Fruit fly (Drosophila melanogaster) Kc167 (cell line): Measurements from ENCODE around the gene CG14105.

Experiments
- Myc ChIP-seq: fragments of >200 bp; optimal IDR thresholded peaks from 2 replicates; lab custom pipeline; 2017; ENCODE audit warnings: missing external identifiers
- Sin3A ChIP-seq: fragments of >200 bp; optimal IDR thresholded peaks from 2 replicates; lab custom pipeline; 2018; ENCODE audit warnings: missing external identifiers
- h ChIP-seq: fragments of >200 bp; optimal IDR thresholded peaks from 3 replicates; lab custom pipeline; 2018; ENCODE audit warnings: missing external identifiers
- insv ChIP-seq: fragments of >200 bp; optimal IDR thresholded peaks from 3 replicates; lab custom pipeline; 2018; ENCODE audit warnings: missing external identifiers
- psq ChIP-seq: fragments of >200 bp; optimal IDR thresholded peaks from 2 replicates; lab custom pipeline; 2017; ENCODE audit warnings: missing external identifiers
- ttk ChIP-seq: sonication (Bioruptor generic); optimal IDR thresholded peaks from 2 replicates; lab custom pipeline; 2017; ENCODE audit warnings: missing external identifiers

Gene CG14105

DNA sequence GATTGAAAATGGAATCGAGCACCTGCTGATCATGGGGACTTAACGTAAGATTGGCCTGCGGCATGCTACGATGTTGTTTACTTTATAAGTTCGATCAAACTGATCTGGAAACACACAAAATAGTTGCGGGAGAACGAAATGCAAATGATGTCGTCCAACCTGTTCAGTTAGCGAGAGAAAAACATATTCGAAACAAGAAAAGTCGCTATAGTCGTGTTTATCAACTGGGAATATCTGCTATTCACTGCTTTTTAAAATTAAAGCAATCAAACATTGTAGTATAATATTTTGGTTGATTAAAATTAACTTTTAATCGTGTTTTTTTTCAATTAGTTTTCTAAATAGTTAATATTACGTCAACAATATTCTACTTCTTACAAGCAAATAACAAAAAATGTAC is at the start of gene CG14105:
Gene CG14105, minus strand, starts transcription at position 101 of the 400 bp plus-strand sequence.
- no peak for TF ChIP-seq Myc
- TF ChIP-seq Sin3A (lab: Kevin White, UChicago) = no peak
- TF ChIP-seq insv (lab: Kevin White, UChicago) = no peak
- TF ChIP-seq h = no peak
- TF ChIP-seq ttk (lab: Kevin White, UChicago) = no peak
- TF ChIP-seq psq (lab: Kevin White, UChicago) = no peak

dm6 chr3L:13476070-13476469 is 49.6 kb upstream of the CG14105 start:
- TF ChIP-seq Myc (no peak), Sin3A (lab: Kevin White, UChicago) (no peak)

- TF ChIP-seq h = no peak
- no peak for TF ChIP-seq insv (lab: Kevin White, UChicago)
- no peak for TF ChIP-seq psq (lab: Kevin White, UChicago)
- TF ChIP-seq Sin3A (lab: Kevin White, UChicago) = no peak
- TF ChIP-seq Myc = no peak
- TF ChIP-seq ttk (lab: Kevin White, UChicago) = no peak
These were observed 48.1 kb upstream of the CG14105 start, which contains the start of gene CG10089 for dm6 chr3L:13474607-13475006. CG10089 (minus strand) TSS chr3L:13474787.

DNA sequence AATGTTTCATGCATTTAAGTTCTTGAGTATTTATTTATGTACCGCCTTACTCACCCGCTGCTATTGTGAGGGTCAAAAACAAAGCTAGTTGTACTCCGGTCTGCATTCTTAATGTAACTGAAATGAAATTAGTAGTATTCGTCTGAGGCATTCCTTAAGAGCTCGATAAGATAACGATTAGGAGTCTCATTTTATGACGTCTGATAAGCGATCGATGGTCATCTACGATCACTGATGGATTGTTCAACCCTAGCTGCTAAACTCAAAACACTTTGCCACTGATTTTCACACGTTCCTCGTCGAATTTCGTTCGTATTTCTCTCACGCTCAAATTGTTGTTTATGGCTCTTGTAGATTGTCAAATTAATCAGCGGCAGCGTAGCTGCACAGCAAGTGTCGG is 30.7 kb upstream of the CG14105 start, which contains the start of gene CG10116:
Gene CG10116, minus strand, starts transcription at position 106 of the 400 bp plus-strand sequence.
- TF ChIP-seq Myc (no peak), insv (lab: Kevin White, UChicago) (no peak), Sin3A (lab: Kevin White, UChicago) (no peak), h (no peak)

DNA sequence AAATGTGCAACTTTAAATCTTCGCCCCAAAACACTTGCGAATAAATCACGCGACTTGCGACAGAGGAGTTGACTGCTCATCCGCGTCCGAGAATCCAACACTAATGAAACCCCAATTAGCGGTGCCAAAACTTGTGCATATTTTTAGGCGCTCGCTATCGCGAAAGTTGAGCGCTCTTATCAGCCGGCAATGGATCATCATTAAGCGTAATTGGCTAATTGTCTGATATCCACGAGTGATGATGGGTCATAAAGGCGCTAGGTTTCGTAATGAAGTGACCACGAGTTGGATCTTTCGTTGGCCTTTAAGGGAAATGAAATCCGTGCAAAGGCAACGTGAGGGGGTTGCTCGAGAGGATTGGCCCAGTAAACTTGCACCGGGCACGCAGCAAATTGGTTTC is 28.3 kb upstream of the CG14105 start:
- TF ChIP-seq Sin3A (lab: Kevin White, UChicago) (no peak), psq (lab: Kevin White, UChicago) (no peak), Myc (no peak), ttk (lab: Kevin White, UChicago) (no peak), h (no peak), insv (lab: Kevin White, UChicago) (no peak)

DNA sequence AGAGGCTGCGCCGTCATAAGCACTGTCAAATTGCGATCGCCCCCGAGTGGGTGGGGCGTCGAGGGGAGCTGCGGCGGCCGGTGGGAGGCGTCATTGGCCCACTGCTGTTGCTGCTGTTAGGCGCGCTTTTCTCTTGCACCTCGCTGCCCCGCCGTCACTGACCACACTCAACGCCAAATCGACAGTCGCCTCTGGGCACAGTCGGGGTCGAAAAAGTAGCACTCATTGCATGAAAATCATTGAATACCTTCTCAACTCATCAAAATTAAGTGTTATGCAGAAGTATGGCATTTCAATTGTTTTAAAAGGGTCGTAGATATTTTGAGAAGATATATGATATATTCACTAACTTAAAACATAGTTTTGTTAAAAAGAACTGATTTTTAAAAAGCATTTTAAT is 25.8 kb upstream of the CG14105 start:
- TF ChIP-seq Myc = no peak
- no peak for TF ChIP-seq insv (lab: Kevin White, UChicago)
- TF ChIP-seq h = no peak

DNA sequence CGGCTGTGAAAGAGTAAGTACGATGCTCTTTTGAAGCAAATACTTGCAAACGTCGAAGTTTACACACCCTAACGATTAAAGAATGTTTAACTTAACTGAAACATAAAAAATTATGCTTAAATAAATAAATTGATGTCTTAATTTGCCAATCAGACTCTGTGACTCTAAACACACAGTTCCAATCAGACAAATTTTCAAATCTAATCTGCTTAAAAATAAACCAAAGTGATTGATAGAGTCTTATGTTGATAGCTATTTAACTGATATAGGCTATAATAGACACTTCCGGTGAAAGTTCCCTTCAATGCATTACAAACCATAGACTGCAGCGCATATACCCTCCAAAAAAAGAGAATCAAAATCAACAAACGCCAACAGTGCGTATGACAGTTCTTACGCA is 25.1 kb upstream of the CG14105 start:
- TF ChIP-seq Sin3A (lab: Kevin White, UChicago) (no peak), psq (lab: Kevin White, UChicago) (no peak), ttk (lab: Kevin White, UChicago) (no peak), Myc (no peak), h (no peak), insv (lab: Kevin White, UChicago) (no peak)

DNA sequence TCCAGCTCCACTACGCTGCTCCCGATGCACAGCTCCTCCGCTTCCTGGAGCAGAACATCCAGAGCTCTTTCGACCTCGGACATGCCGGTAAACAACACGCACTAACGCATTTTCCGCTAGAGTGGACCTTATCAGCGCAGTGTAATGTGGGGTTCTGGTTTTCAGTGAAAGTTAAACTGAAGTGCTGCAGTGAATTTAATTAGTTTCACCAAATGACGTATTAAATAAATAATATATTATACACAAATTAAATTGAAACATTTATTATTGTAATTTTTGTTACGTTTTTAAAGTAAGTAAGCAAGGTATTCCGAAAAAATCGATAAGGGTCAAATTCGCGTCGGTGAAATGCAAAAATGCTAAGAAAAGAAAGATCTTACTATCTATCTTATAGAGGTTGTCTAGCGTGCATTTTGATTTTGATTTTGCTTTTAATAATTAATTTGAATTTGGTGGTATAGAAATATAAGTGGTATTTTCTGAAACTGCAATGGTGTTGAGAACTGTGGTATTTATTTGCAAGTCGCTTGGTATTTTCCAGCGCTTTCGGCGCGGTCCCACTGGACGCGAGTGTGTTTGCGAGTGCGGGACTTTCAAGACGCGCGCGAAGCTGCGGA is 23.8 kb upstream of the CG14105 start, which contains the start of the genes JMJD7 and CG10738:
Gene JMJD7, minus strand, starts transcription at position 107 of the 617 bp plus-strand sequence.
Gene CG10738, plus strand, starts transcription at position 594 of the 617 bp plus-strand sequence.
- TF ChIP-seq Myc = no peak
- TF ChIP-seq psq (lab: Kevin White, UChicago) = no peak
- no peak for TF ChIP-seq Sin3A (lab: Kevin White, UChicago)
- no peak for TF ChIP-seq h
- no peak for TF ChIP-seq ttk (lab: Kevin White, UChicago)
- no peak for TF ChIP-seq insv (lab: Kevin White, UChicago)

dm6 chr3L:13442400-13442799 is 15.9 kb upstream of the CG14105 start, which contains the start of gene cmb:
cmb (plus strand) TSS chr3L:13442594.
- no peak for TF ChIP-seq Sin3A (lab: Kevin White, UChicago)
- TF ChIP-seq psq (lab: Kevin White, UChicago) = no peak
- no peak for TF ChIP-seq ttk (lab: Kevin White, UChicago)
- no peak for TF ChIP-seq Myc
- no peak for TF ChIP-seq h
- no peak for TF ChIP-seq insv (lab: Kevin White, UChicago)

DNA sequence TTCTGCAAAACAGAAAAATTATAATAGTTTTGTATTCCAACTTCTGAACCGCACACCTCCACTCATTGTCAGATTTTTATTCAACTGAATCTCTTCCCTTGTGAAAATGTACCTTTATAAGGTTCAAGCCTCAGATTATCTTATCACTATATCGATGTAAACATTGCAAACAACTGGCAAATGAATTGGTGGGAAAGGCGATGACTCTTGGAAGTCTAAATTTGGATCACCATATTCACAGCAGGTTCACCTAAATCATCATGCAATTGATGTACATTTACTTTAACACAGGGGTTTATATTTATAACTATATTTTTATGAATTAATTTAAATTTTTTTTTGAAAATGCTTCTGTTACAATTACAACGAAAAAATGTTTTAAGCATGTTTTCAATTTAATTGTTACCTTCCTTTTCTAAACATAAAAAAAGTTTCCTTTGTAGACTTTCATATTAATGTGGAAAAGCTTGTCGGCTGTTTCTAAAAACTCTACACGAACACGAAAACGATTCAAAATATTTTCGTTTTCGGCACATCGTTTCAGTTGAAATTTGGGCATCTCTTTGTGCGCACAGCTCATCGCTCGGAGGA is 14.0 kb upstream of the CG14105 start, which contains the start of the genes CG10140 and CG14109:
Gene CG10140, minus strand, starts transcription at position 101 of the 591 bp plus-strand sequence.
Gene CG14109, plus strand, starts transcription at position 541 of the 591 bp plus-strand sequence.
- TF ChIP-seq ttk (lab: Kevin White, UChicago) (no peak), h (no peak), insv (lab: Kevin White, UChicago) (no peak), Sin3A (lab: Kevin White, UChicago) (no peak), psq (lab: Kevin White, UChicago) (no peak), Myc (no peak)

dm6 chr3L:13437654-13438053 is 11.2 kb upstream of the CG14105 start, which contains the start of gene CG10725:
CG10725 (plus strand) TSS chr3L:13437954.
- TF ChIP-seq ttk (lab: Kevin White, UChicago) = no peak
- no peak for TF ChIP-seq h
- no peak for TF ChIP-seq Myc
- no peak for TF ChIP-seq Sin3A (lab: Kevin White, UChicago)
- no peak for TF ChIP-seq psq (lab: Kevin White, UChicago)
- TF ChIP-seq insv (lab: Kevin White, UChicago) = no peak

DNA sequence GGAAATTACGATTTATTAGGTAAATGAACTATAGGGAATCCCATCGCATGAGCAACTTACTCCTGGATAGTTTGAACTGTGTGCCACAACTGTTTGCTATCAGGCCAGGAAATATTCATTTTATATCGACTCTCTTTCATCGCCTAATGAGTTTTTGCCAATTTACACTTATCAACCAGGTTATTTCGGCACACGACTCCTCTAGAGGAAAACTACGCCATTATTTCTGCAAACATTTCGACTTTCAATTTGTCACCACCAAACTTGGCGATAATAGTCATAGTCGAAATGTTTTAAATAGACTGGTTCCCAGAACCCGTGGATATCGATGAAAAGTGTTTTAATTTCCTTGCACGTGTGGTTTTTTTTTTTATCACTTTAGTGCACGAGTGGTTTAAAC is 10.6 kb upstream of the CG14105 start, which contains the start of gene CG10154:
Gene CG10154, minus strand, starts transcription at position 101 of the 400 bp plus-strand sequence.
- TF ChIP-seq psq (lab: Kevin White, UChicago) (no peak), ttk (lab: Kevin White, UChicago) (no peak), insv (lab: Kevin White, UChicago) (no peak), Myc (no peak), h (no peak), Sin3A (lab: Kevin White, UChicago) (no peak)
